Fruit fly (Drosophila melanogaster) whole organism, embryonic: Measurements from ENCODE around the gene Fancl.

Source experiments
- CG10209 ChIP-seq: fragments of 200-800 bp; sonication (Bioruptor generic); optimal IDR thresholded peaks from 3 replicates; lab custom pipeline; 2017; ENCODE audit warnings: missing biosample characterization, mild to moderate bottlenecking, missing genetic modification characterization, missing genetic modification reagents
- CG12942 ChIP-seq: fragments of 200-800 bp; sonication (Bioruptor generic); optimal IDR thresholded peaks from 3 replicates; lab custom pipeline; 2016; ENCODE audit warnings: missing biosample characterization, missing genetic modification characterization
- CG13424 ChIP-seq: fragments of 200-800 bp; sonication (Bioruptor generic); optimal IDR thresholded peaks from 2 replicates; lab custom pipeline; 2019; ENCODE audit warnings: missing biosample characterization, mild to moderate bottlenecking, missing genetic modification characterization, moderate library complexity
- CG14667 ChIP-seq: fragments of 200-800 bp; sonication (Bioruptor generic); IDR thresholded peaks from 2 replicates; pipeline ENCODE4 v1.3.6; 2022; ENCODE audit warnings: missing biosample characterization, missing genetic modification characterization
- CG15269 ChIP-seq: fragments of 200-800 bp; sonication (Bioruptor generic); optimal IDR thresholded peaks from 2 replicates; lab custom pipeline; 2018; ENCODE audit warnings: missing biosample characterization, mild to moderate bottlenecking, missing genetic modification characterization, moderate library complexity
- CG15514 ChIP-seq: fragments of 200-800 bp; sonication (Bioruptor generic); optimal IDR thresholded peaks from 3 replicates; lab custom pipeline; 2017; ENCODE audit warnings: missing biosample characterization, missing genetic modification characterization, mild to moderate bottlenecking, moderate library complexity, missing genetic modification reagents
- CG2712 ChIP-seq: fragments of 200-800 bp; optimal IDR thresholded peaks from 3 replicates; lab custom pipeline; 2019; ENCODE audit warnings: missing biosample characterization, mild to moderate bottlenecking, missing genetic modification characterization, moderate library complexity
- CG2875 ChIP-seq: fragments of 200-800 bp; sonication (Bioruptor generic); optimal IDR thresholded peaks from 2 replicates; lab custom pipeline; 2017; ENCODE audit warnings: missing biosample characterization, mild to moderate bottlenecking, missing genetic modification characterization, missing genetic modification reagents
- CG30431 ChIP-seq: fragments of 200-800 bp; sonication (Bioruptor generic); optimal IDR thresholded peaks from 2 replicates; lab custom pipeline; 2017; ENCODE audit warnings: missing biosample characterization, missing genetic modification characterization
- CG34376 ChIP-seq: fragments of 200-800 bp; sonication (Bioruptor generic); optimal IDR thresholded peaks from 2 replicates; lab custom pipeline; 2018; ENCODE audit warnings: missing biosample characterization, mild to moderate bottlenecking, missing genetic modification characterization
- CG6813 ChIP-seq: fragments of 200-800 bp; sonication (Bioruptor generic); optimal IDR thresholded peaks from 2 replicates; lab custom pipeline; 2017; ENCODE audit warnings: missing biosample characterization, missing genetic modification characterization, mild to moderate bottlenecking, moderate library complexity, missing genetic modification reagents
- CG7928 ChIP-seq: fragments of 200-800 bp; sonication (Bioruptor generic); optimal IDR thresholded peaks from 2 replicates; lab custom pipeline; 2017; ENCODE audit warnings: missing biosample characterization, mild to moderate bottlenecking, missing genetic modification characterization
- CG9932 ChIP-seq: fragments of 200-800 bp; sonication (Bioruptor generic); IDR thresholded peaks from 2 replicates; pipeline ENCODE4 v1.3.6; 2022; ENCODE audit warnings: missing biosample characterization, missing genetic modification characterization
- CHES-1-like ChIP-seq: fragments of 200-800 bp; sonication (Bioruptor generic); optimal IDR thresholded peaks from 2 replicates; lab custom pipeline; 2016; ENCODE audit warnings: missing biosample characterization, missing genetic modification characterization
- E2f1 ChIP-seq: fragments of 200-800 bp; sonication (Bioruptor generic); IDR thresholded peaks from 2 replicates; pipeline ENCODE4 v1.3.6; 2022; ENCODE audit warnings: missing biosample characterization, missing genetic modification characterization
- Elba2 ChIP-seq: fragments of 200-800 bp; sonication (Bioruptor generic); optimal IDR thresholded peaks from 3 replicates; lab custom pipeline; 2016; ENCODE audit warnings: missing biosample characterization, missing genetic modification characterization
- Fer2 ChIP-seq: fragments of 200-800 bp; sonication (Bioruptor generic); optimal IDR thresholded peaks from 2 replicates; lab custom pipeline; 2018; ENCODE audit warnings: missing biosample characterization, mild to moderate bottlenecking, missing genetic modification characterization, moderate library complexity
- GATAe ChIP-seq: fragments of 200-800 bp; sonication (Bioruptor generic); conservative IDR thresholded peaks from 2 replicates; pipeline ENCODE4 v1.3.6; 2022; ENCODE audit warnings: missing biosample characterization, missing genetic modification characterization
- HHEX ChIP-seq: fragments of 200-800 bp; sonication (Bioruptor generic); optimal IDR thresholded peaks from 3 replicates; lab custom pipeline; 2017; ENCODE audit warnings: missing biosample characterization, mild to moderate bottlenecking, missing genetic modification characterization, missing genetic modification reagents
- HmgZ ChIP-seq: fragments of 200-800 bp; sonication (Bioruptor generic); optimal IDR thresholded peaks from 2 replicates; lab custom pipeline; 2018; ENCODE audit warnings: missing biosample characterization, mild to moderate bottlenecking, missing genetic modification characterization
- Hsf ChIP-seq: fragments of 200-800 bp; sonication (Bioruptor generic); optimal IDR thresholded peaks from 3 replicates; lab custom pipeline; 2016; ENCODE audit warnings: missing biosample characterization, missing genetic modification characterization
- Med ChIP-seq: fragments of 200-800 bp; sonication (Bioruptor generic); peaks from one replicate; lab custom pipeline; 2016; ENCODE audit warnings: missing biosample characterization, missing genetic modification characterization, mild to moderate bottlenecking, inconsistent platforms, moderate library complexity
- NFAT ChIP-seq: fragments of 200-800 bp; sonication (Bioruptor generic); IDR thresholded peaks from 2 replicates; pipeline ENCODE4 v1.3.6; 2022; ENCODE audit warnings: missing biosample characterization, missing genetic modification characterization
- Rfx ChIP-seq: fragments of 200-800 bp; sonication (Bioruptor generic); IDR thresholded peaks from 2 replicates; pipeline ENCODE4 v1.3.6; 2022; ENCODE audit warnings: missing biosample characterization, missing genetic modification characterization
- TFAM ChIP-seq: fragments of 200-800 bp; sonication (Bioruptor generic); optimal IDR thresholded peaks from 2 replicates; lab custom pipeline; 2017; ENCODE audit warnings: missing biosample characterization, missing genetic modification characterization, inconsistent platforms
- ase ChIP-seq: fragments of 200-800 bp; sonication (Bioruptor generic); IDR thresholded peaks from 3 replicates; pipeline ENCODE4 v1.3.6; 2022; ENCODE audit warnings: missing biosample characterization, missing genetic modification characterization
- ash1 ChIP-seq: fragments of 200-800 bp; sonication (Bioruptor generic); optimal IDR thresholded peaks from 2 replicates; lab custom pipeline; 2018; ENCODE audit warnings: missing biosample characterization, mild to moderate bottlenecking, missing genetic modification characterization
- cas ChIP-seq: fragments of 200-800 bp; sonication (Bioruptor generic); IDR thresholded peaks from 2 replicates; pipeline ENCODE4 v1.3.6; 2022; ENCODE audit warnings: missing biosample characterization, missing genetic modification characterization
- crp ChIP-seq, 2 experiments: fragments of 200-800 bp; sonication (Bioruptor generic); optimal IDR thresholded peaks; 2 replicates in 1 of 2; 3 replicates in 1 of 2; lab custom pipeline; 2017; ENCODE audit warnings: missing biosample characterization in 2 of 2, missing genetic modification characterization in 2 of 2, mild to moderate bottlenecking in 1 of 2, moderate library complexity in 1 of 2
- da ChIP-seq: fragments of 200-800 bp; sonication (Bioruptor generic); optimal IDR thresholded peaks from 2 replicates; lab custom pipeline; 2016; ENCODE audit warnings: missing biosample characterization, missing genetic modification characterization
- dmrt11E ChIP-seq: fragments of 200-800 bp; sonication (Bioruptor generic); optimal IDR thresholded peaks from 3 replicates; lab custom pipeline; 2018; ENCODE audit warnings: missing biosample characterization, mild to moderate bottlenecking, missing genetic modification characterization, moderate library complexity
- gce ChIP-seq: fragments of 200-800 bp; sonication (Bioruptor generic); IDR thresholded peaks from 3 replicates; pipeline ENCODE4 v1.3.6; 2022; ENCODE audit warnings: missing biosample characterization, missing genetic modification characterization
- grn ChIP-seq: fragments of 200-800 bp; sonication (Bioruptor generic); optimal IDR thresholded peaks from 3 replicates; lab custom pipeline; 2017; ENCODE audit warnings: missing biosample characterization, missing genetic modification characterization
- gt ChIP-seq: fragments of 200-800 bp; sonication (Bioruptor generic); IDR thresholded peaks from 2 replicates; pipeline ENCODE4 v1.3.6; 2022; ENCODE audit warnings: missing biosample characterization, missing genetic modification characterization
- insv ChIP-seq, 2 experiments: fragments of 200-800 bp; sonication (Bioruptor generic); optimal IDR thresholded peaks; 3 replicates each; lab custom pipeline; 2016 to 2018; ENCODE audit warnings: missing biosample characterization in 2 of 2, missing genetic modification characterization in 2 of 2
- ken ChIP-seq: fragments of 200-800 bp; sonication (Bioruptor generic); IDR thresholded peaks from 3 replicates; pipeline ENCODE4 v1.3.6; 2022; ENCODE audit warnings: missing biosample characterization, missing genetic modification characterization
- kni ChIP-seq: fragments of 200-800 bp; sonication (Bioruptor generic); optimal IDR thresholded peaks from 3 replicates; lab custom pipeline; 2017; ENCODE audit warnings: mild to moderate bottlenecking, missing biosample characterization, missing genetic modification reagents, missing genetic modification characterization
- lola ChIP-seq, 3 experiments: fragments of >200 bp in 2 of 3; fragments of 200-800 bp in 1 of 3; sonication (Bioruptor generic) in 1 of 3; optimal IDR thresholded peaks; 2 replicates each; lab custom pipeline; 2017 to 2019; ENCODE audit warnings: missing biosample characterization in 3 of 3, missing genetic modification characterization in 3 of 3, mild to moderate bottlenecking in 1 of 3, moderate library complexity in 1 of 3
- mirr ChIP-seq: fragments of 200-800 bp; sonication (Bioruptor generic); optimal IDR thresholded peaks from 3 replicates; lab custom pipeline; 2018; ENCODE audit warnings: missing biosample characterization, mild to moderate bottlenecking, missing genetic modification characterization
- onecut ChIP-seq: fragments of 200-800 bp; sonication (Bioruptor generic); IDR thresholded peaks from 2 replicates; pipeline ENCODE4 v1.3.6; 2022; ENCODE audit warnings: missing biosample characterization, missing genetic modification characterization
- p53 ChIP-seq: fragments of 200-800 bp; sonication (Bioruptor generic); optimal IDR thresholded peaks from 2 replicates; lab custom pipeline; 2016; ENCODE audit warnings: missing biosample characterization, missing genetic modification characterization
- pan ChIP-seq, 4 experiments: fragments of >200 bp in 3 of 4; fragments of 200-800 bp in 1 of 4; sonication (Bioruptor generic) in 1 of 4; optimal IDR thresholded peaks in 3 of 4; IDR thresholded peaks in 1 of 4; 2 replicates each; pipeline versions ENCODE4 v1.3.6 to Lab custom; 2017 to 2022; ENCODE audit warnings: missing biosample characterization in 2 of 4, missing genetic modification characterization in 2 of 4, mixed read lengths in 1 of 4
- prd ChIP-seq, 3 experiments: fragments of >200 bp in 2 of 3; fragments of 200-800 bp in 1 of 3; sonication (Bioruptor generic) in 1 of 3; optimal IDR thresholded peaks in 2 of 3; IDR thresholded peaks in 1 of 3; 2 replicates in 2 of 3; 3 replicates in 1 of 3; pipeline versions ENCODE4 v1.3.6 to Lab custom; 2017 to 2022; ENCODE audit warnings: missing biosample characterization in 1 of 3, missing genetic modification characterization in 1 of 3
- pzg ChIP-seq: fragments of 200-800 bp; sonication (Bioruptor generic); optimal IDR thresholded peaks from 3 replicates; lab custom pipeline; 2018; ENCODE audit warnings: missing biosample characterization, mild to moderate bottlenecking, missing genetic modification characterization, moderate library complexity
- row ChIP-seq: fragments of 200-800 bp; sonication (Bioruptor generic); IDR thresholded peaks from 3 replicates; pipeline ENCODE4 v1.3.6; 2022; ENCODE audit warnings: missing biosample characterization, missing genetic modification characterization
- sc ChIP-seq, 3 experiments: fragments of >200 bp in 2 of 3; fragments of 200-800 bp in 1 of 3; sonication (Bioruptor generic) in 1 of 3; optimal IDR thresholded peaks; 2 replicates in 2 of 3; 3 replicates in 1 of 3; lab custom pipeline; 2017; ENCODE audit warnings: mild to moderate bottlenecking in 1 of 3, missing biosample characterization in 1 of 3, missing genetic modification characterization in 1 of 3, missing genetic modification reagents in 1 of 3
- schlank ChIP-seq: fragments of 200-800 bp; sonication (Bioruptor generic); optimal IDR thresholded peaks from 2 replicates; lab custom pipeline; 2018; ENCODE audit warnings: missing biosample characterization, mild to moderate bottlenecking, missing genetic modification characterization
- twi ChIP-seq: fragments of 200-800 bp; optimal IDR thresholded peaks from 2 replicates; lab custom pipeline; 2019; ENCODE audit warnings: missing biosample characterization, mild to moderate bottlenecking, missing genetic modification characterization, moderate library complexity

The Fancl gene

dm6 chr3R:10099401-10099848 lies 46.8 kb upstream of the Fancl start (continued):
- TF ChIP-seq CG12942 (GFP tag; lab: Kevin White, UChicago) (no peak), p53 (no peak), schlank (tag; lab: Kevin White, UChicago) (peak; percentile 22), CG6813 (GFP tag; lab: Kevin White, UChicago) (peak; percentile 33), CG10209 (GFP tag; lab: Kevin White, UChicago) (no peak), CG15269 (tag; lab: Kevin White, UChicago) (peak; percentile 16), Fer2 (no peak), CG13424 (no peak), CG34376 (GFP tag; lab: Kevin White, UChicago) (peak; percentile 90), TFAM (GFP tag; lab: Kevin White, UChicago) (no peak), HHEX (GFP tag; lab: Kevin White, UChicago) (no peak), grn (GFP tag; lab: Kevin White, UChicago) (peak; percentile 100), E2f1 (GFP tag; lab: Robert Waterston, UW) (no peak), kni (GFP tag; lab: Kevin White, UChicago) (peak; percentile 15), crp (GFP tag; optimal IDR thresholded peaks at IDR 0.05; lab: Kevin White, UChicago) (peak in 1 of 2 experiments; percentile 7), CHES-1-like (GFP tag; lab: Kevin White, UChicago) (no peak), mirr (GFP tag; lab: Kevin White, UChicago) (peak; percentile 82), ash1 (GFP tag; lab: Kevin White, UChicago) (no peak), CG7928 (GFP tag; lab: Kevin White, UChicago) (no peak), CG15514 (GFP tag; lab: Kevin White, UChicago) (peak; percentile 20), CG14667 (no peak), cas (GFP tag; lab: Robert Waterston, UW) (no peak), gt (GFP tag; lab: Robert Waterston, UW) (no peak), ase (GFP tag; lab: Robert Waterston, UW) (no peak), CG2712 (peak; percentile 15), GATAe (GFP tag; lab: Robert Waterston, UW) (peak; percentile 77), gce (GFP tag; lab: Robert Waterston, UW) (0 out of 3 replicates have a peak, but pooled peaks have one; percentile 11), NFAT (no peak), dmrt11E (no peak), twi (tag; lab: Kevin White, UChicago) (peak; percentile 23), ken (GFP tag; lab: Robert Waterston, UW) (no peak), HmgZ (tag; lab: Kevin White, UChicago) (peak; percentile 60), pan (optimal IDR thresholded peaks at IDR 0.05; lab: Kevin White, UChicago) (no peak), pan (GFP tag; optimal IDR thresholded peaks at IDR 0.05 in 1 of 2, IDR thresholded peaks at IDR 0.05 in 1 of 2) (peak in 1 of 2 experiments; percentile 16), CG30431 (GFP tag; lab: Kevin White, UChicago) (no peak), sc (optimal IDR thresholded peaks at IDR 0.05; lab: Kevin White, UChicago) (no peak), sc (GFP tag; optimal IDR thresholded peaks at IDR 0.05; lab: Kevin White, UChicago) (no peak), insv (GFP tag; optimal IDR thresholded peaks at IDR 0.05; lab: Kevin White, UChicago) (no peak), onecut (GFP tag; lab: Robert Waterston, UW) (no peak), Rfx (GFP tag; lab: Robert Waterston, UW) (no peak), CG2875 (GFP tag; lab: Kevin White, UChicago) (no peak), CG9932 (no peak), row (GFP tag; lab: Robert Waterston, UW) (peak; percentile 23; the same call in 1 of the 3 replicates), pzg (GFP tag; lab: Kevin White, UChicago) (no peak), prd (optimal IDR thresholded peaks at IDR 0.05; lab: Kevin White, UChicago) (no peak), prd (GFP tag; IDR thresholded peaks at IDR 0.05; lab: Robert Waterston, UW) (no peak), Med (GFP tag; lab: Kevin White, UChicago) (peak; percentile 79), Elba2 (no peak), Hsf (no peak), da (GFP tag; lab: Kevin White, UChicago) (no peak), lola (GFP tag; optimal IDR thresholded peaks at IDR 0.05; lab: Kevin White, UChicago) (peak in 1 of 3 experiments; percentile 10)
